Fruit fly (Drosophila melanogaster): ENCODE measurements around the gene CG13069.

- no peak for TF ChIP-seq Hr78 (GFP tag; optimal IDR thresholded peaks at IDR 0.05)
- TF ChIP-seq lola (GFP tag; optimal IDR thresholded peaks at IDR 0.05), result no peak
- TF ChIP-seq Dif (GFP tag; optimal IDR thresholded peaks at IDR 0.05; ENCODE audit: partially characterized antibody), result no peak
- no peak for TF ChIP-seq psq (GFP tag; optimal IDR thresholded peaks at IDR 0.05)
- no peak for TF ChIP-seq N (GFP tag; optimal IDR thresholded peaks at IDR 0.05)
- TF ChIP-seq tai (GFP tag; optimal IDR thresholded peaks at IDR 0.05), result no peak
Measured at dm6 chr3L:16305820-16306650, 40.9 kb downstream of the CG13069 start, which contains the start of the genes CG13043 and CG13063.

Measured in whole organism, wandering third instar larva.